Fruit fly (Drosophila melanogaster) whole organism: Measurements from ENCODE around the gene sn.

Experiments
- CG8478 ChIP-seq: fragments of >200 bp; optimal IDR thresholded peaks from 2 replicates; lab custom pipeline; 2018; ENCODE audit warnings: inconsistent platforms
- EcR ChIP-seq, 2 experiments: fragments of >200 bp; optimal IDR thresholded peaks; 2 replicates each; lab custom pipeline; 2017; ENCODE audit warnings: missing biosample characterization in 2 of 2, missing genetic modification characterization in 2 of 2, missing genetic modification reagents in 2 of 2
- pan ChIP-seq: fragments of >200 bp; optimal IDR thresholded peaks from 2 replicates; lab custom pipeline; 2017
- psq ChIP-seq: fragments of >200 bp; optimal IDR thresholded peaks from 2 replicates; lab custom pipeline; 2017

- TF ChIP-seq pan (no peak), EcR (GFP tag; optimal IDR thresholded peaks at IDR 0.05; lab: Kevin White, UChicago) (no peak), psq (lab: Kevin White, UChicago) (no peak), CG8478 (lab: Kevin White, UChicago) (no peak)
These were observed 38.9 kb upstream of the sn start for dm6 chrX:7924913-7925312.
